Worm (Caenorhabditis elegans) whole organism, L4/young adult: ENCODE measurements around the gene clec-63.

Source experiments
- W03F9.2 ChIP-seq: fragments of 150-350 bp; optimal IDR thresholded peaks from 2 replicates; lab custom pipeline; 2014; ENCODE audit warnings: missing biosample characterization, missing genetic modification characterization
- him-1 ChIP-seq: sonication (generic microtip); optimal IDR thresholded peaks from 2 replicates; lab custom pipeline; 2016; ENCODE audit warnings: missing genotype, missing genetic modification reagents, missing genetic modification characterization, missing compliant biosample characterization

DNA sequence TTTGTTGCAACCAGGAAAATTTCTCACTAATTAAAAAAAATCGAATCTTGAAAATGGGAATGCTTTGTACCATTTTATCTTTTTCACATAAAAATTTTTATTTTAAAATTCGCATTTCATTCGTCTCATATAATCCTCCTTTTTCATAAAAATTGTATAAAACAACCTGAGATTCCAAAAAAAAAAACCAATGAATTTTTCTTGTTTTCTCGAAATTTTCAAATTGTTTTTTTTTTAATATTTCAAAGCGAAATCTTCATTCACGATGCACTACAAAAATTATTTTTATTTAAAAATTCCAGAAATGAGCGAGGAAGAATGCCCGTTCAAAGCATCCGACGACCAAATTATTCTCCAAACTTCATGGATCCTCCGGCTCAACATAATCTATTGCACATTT, 10.5 kb upstream of the clec-63 start, which contains the start of gene sra-14:
- no peak for TF ChIP-seq him-1 (tag; lab: Kevin White, UChicago)
- TF ChIP-seq W03F9.2 (tag; lab: Kevin White, UChicago) = no peak
